Fruit fly (Drosophila melanogaster): Measurements from ENCODE around the gene nht.

The nht gene

dm6 chr2L:15301841-15302240 is 16.9 kb downstream of the nht start:
- TF ChIP-seq Pif1B (GFP tag; optimal IDR thresholded peaks at IDR 0.05) (no peak), Pif1A (GFP tag; optimal IDR thresholded peaks at IDR 0.05) (no peak), CG4496 (GFP tag; IDR thresholded peaks at IDR 0.05) (no peak), EcR (GFP tag; optimal IDR thresholded peaks at IDR 0.05) (peak; percentile 83), CG17806 (tag; optimal IDR thresholded peaks at IDR 0.05) (no peak), CG8301 (tag; optimal IDR thresholded peaks at IDR 0.05) (no peak), CG9948 (tag; optimal IDR thresholded peaks at IDR 0.05) (no peak)

dm6 chr2L:15297508-15297907 is 21.2 kb downstream of the nht start, which contains the start of gene CG15262:
CG15262 (plus strand) TSS chr2L:15297808.
- TF ChIP-seq CG12605 (GFP tag; IDR thresholded peaks at IDR 0.05) (no peak), Snoo (tag; optimal IDR thresholded peaks at IDR 0.05) (no peak), gl (tag; optimal IDR thresholded peaks at IDR 0.05) (no peak), fd96Ca (GFP tag; IDR thresholded peaks at IDR 0.05) (no peak), CG8301 (tag; optimal IDR thresholded peaks at IDR 0.05) (no peak), CG14655 (GFP tag; optimal IDR thresholded peaks at IDR 0.05) (no peak), CG13204 (GFP tag; optimal IDR thresholded peaks at IDR 0.05) (no peak), CG9948 (tag; optimal IDR thresholded peaks at IDR 0.05) (no peak), CG10348 (GFP tag; IDR thresholded peaks at IDR 0.05) (no peak), rn (GFP tag; IDR thresholded peaks at IDR 0.05) (no peak), CG4496 (GFP tag; IDR thresholded peaks at IDR 0.05) (no peak)

DNA sequence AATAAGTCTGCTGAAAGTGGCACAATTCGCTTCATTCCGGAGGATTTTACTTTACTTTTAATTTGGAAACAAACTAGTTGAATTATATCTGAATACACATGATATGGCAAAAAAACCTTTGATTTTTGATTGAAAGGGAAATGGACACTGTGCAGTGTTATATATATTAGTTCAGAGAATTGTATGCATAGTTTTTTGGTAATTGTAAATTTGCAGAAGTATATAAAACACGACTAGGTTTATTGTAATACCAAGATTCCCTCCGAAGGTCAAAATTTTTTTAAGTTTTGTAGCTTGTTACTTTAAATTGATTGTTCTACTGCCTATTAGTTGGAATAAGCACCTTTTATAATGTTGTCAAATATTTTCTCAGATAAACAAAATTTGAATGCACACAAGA is 26.6 kb downstream of the nht start, which contains the start of gene CG15260:
TSS of gene CG15260 (minus strand) at position 101 of the 400 bp plus-strand sequence.
- TF ChIP-seq Pif1A (GFP tag; optimal IDR thresholded peaks at IDR 0.05), result no peak
- TF ChIP-seq CG8159 (tag; optimal IDR thresholded peaks at IDR 0.05), result no peak
- TF ChIP-seq CG8301 (tag; optimal IDR thresholded peaks at IDR 0.05), result no peak
- TF ChIP-seq CG9948 (tag; optimal IDR thresholded peaks at IDR 0.05), result no peak
- no peak for TF ChIP-seq CG34367 (tag; optimal IDR thresholded peaks at IDR 0.05)
- TF ChIP-seq CG32121 (GFP tag; IDR thresholded peaks at IDR 0.05), result no peak
- no peak for TF ChIP-seq CG17806 (tag; optimal IDR thresholded peaks at IDR 0.05)
- no peak for TF ChIP-seq Pif1B (GFP tag; optimal IDR thresholded peaks at IDR 0.05)

dm6 chr2L:15284700-15285099 is 34.0 kb downstream of the nht start, which contains the start of gene CG15263:
CG15263 (plus strand) TSS chr2L:15285000.
- TF ChIP-seq CG15710 (tag; optimal IDR thresholded peaks at IDR 0.05) (no peak), Pif1A (GFP tag; optimal IDR thresholded peaks at IDR 0.05) (no peak), CG17806 (tag; optimal IDR thresholded peaks at IDR 0.05) (no peak), CG8159 (tag; optimal IDR thresholded peaks at IDR 0.05) (no peak), CG9948 (tag; optimal IDR thresholded peaks at IDR 0.05) (no peak), EcR (GFP tag; optimal IDR thresholded peaks at IDR 0.05) (no peak), CG10348 (GFP tag; IDR thresholded peaks at IDR 0.05) (no peak), CG13204 (GFP tag; optimal IDR thresholded peaks at IDR 0.05) (no peak)

- TF ChIP-seq Snoo (tag; optimal IDR thresholded peaks at IDR 0.05) (peak; percentile 39), CG9948 (tag; optimal IDR thresholded peaks at IDR 0.05) (no peak)
These were observed 37.7 kb downstream of the nht start for dm6 chr2L:15280975-15281374.

- no peak for TF ChIP-seq EcR (GFP tag; optimal IDR thresholded peaks at IDR 0.05)
- peak; percentile 27 for TF ChIP-seq CG34367 (tag; optimal IDR thresholded peaks at IDR 0.05)
- TF ChIP-seq CG8159 (tag; optimal IDR thresholded peaks at IDR 0.05), result peak; percentile 57
- TF ChIP-seq Ets98B (GFP tag; IDR thresholded peaks at IDR 0.05), result no peak
- TF ChIP-seq D1 (tag; optimal IDR thresholded peaks at IDR 0.05), result no peak
- 0 out of 3 replicates have a peak, but pooled peaks have one; percentile 24 for TF ChIP-seq CG4496 (GFP tag; IDR thresholded peaks at IDR 0.05)
- no peak; the same call in 1 of the 2 replicates for TF ChIP-seq rn (GFP tag; IDR thresholded peaks at IDR 0.05)
- TF ChIP-seq Pif1A (GFP tag; optimal IDR thresholded peaks at IDR 0.05), result peak; percentile 36
- no peak for TF ChIP-seq CG10348 (GFP tag; IDR thresholded peaks at IDR 0.05)
- TF ChIP-seq CG32121 (GFP tag; IDR thresholded peaks at IDR 0.05), result peak; percentile 29; the same call in 1 of the 2 replicates
- TF ChIP-seq CG17806 (tag; optimal IDR thresholded peaks at IDR 0.05), result peak; percentile 52
- peak; percentile 32 for TF ChIP-seq CG9948 (tag; optimal IDR thresholded peaks at IDR 0.05)
- peak; percentile 32 for TF ChIP-seq Pif1B (GFP tag; optimal IDR thresholded peaks at IDR 0.05)
- peak; percentile 43 for TF ChIP-seq Snoo (tag; optimal IDR thresholded peaks at IDR 0.05)
- 0 out of 3 replicates have a peak, but pooled peaks have one; percentile 8 for TF ChIP-seq fd96Ca (GFP tag; IDR thresholded peaks at IDR 0.05)
- peak; percentile 39 for TF ChIP-seq CG15710 (tag; optimal IDR thresholded peaks at IDR 0.05)
- no peak for TF ChIP-seq CG8301 (tag; optimal IDR thresholded peaks at IDR 0.05)
These were observed 42.9 kb downstream of the nht start for dm6 chr2L:15275794-15276193.

DNA sequence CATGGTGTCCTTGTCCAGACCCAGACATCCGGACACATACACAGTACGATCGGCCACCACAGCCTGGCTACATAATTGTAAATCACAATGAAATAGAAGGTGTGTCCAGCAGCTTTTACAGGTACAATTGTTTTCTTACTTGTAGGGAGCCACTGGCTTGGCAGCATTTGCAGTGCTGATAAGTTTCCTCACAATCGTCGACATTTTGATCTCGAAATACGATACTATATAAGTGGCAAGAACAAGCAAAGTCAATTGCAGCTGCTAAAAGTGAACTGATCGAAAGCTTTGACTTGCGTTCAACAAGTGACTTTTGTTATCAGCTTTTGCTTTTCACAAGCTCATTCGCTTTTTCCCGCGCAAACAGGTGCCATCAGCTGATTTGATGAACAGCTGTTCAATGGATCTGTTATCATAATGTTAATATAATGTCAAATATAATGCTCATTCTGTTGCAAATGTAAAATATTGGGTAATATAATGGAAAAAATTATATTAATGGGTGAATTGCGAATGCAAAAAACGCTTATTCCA is 43.9 kb downstream of the nht start, which contains the start of gene UK114:
TSS of gene UK114 (minus strand) at position 309 of the 534 bp plus-strand sequence.
- TF ChIP-seq D1 (tag; optimal IDR thresholded peaks at IDR 0.05) (no peak), CG8159 (tag; optimal IDR thresholded peaks at IDR 0.05) (no peak), CG32121 (GFP tag; IDR thresholded peaks at IDR 0.05) (no peak), fd96Ca (GFP tag; IDR thresholded peaks at IDR 0.05) (no peak)
